Worm (Caenorhabditis elegans) whole organism, L2 larva: ENCODE measurements around the gene F58A4.2.

Experiments used
- C34F6.9 ChIP-seq: fragments of 150-350 bp; optimal IDR thresholded peaks from 2 replicates; lab custom pipeline; 2014; ENCODE audit warnings: missing biosample characterization, missing genetic modification characterization
- F13H6.1 ChIP-seq: sonication (generic microtip); optimal IDR thresholded peaks from 2 replicates; lab custom pipeline; 2016; ENCODE audit warnings: missing genetic modification characterization, missing compliant biosample characterization
- ZK546.5 ChIP-seq: sonication (generic microtip); optimal IDR thresholded peaks from 2 replicates; lab custom pipeline; 2017; ENCODE audit warnings: missing biosample characterization, missing genetic modification characterization
- alr-1 ChIP-seq: fragments of 150-350 bp; optimal IDR thresholded peaks from 2 replicates; lab custom pipeline; 2014; ENCODE audit warnings: missing biosample characterization, missing genetic modification characterization
- aly-2 ChIP-seq: fragments of 150-350 bp; optimal IDR thresholded peaks from 2 replicates; lab custom pipeline; 2014; ENCODE audit warnings: missing biosample characterization, missing genetic modification characterization
- ceh-16 ChIP-seq: fragments of 150-350 bp; optimal IDR thresholded peaks from 2 replicates; lab custom pipeline; 2014; ENCODE audit warnings: missing biosample characterization, missing genetic modification characterization
- ceh-82 ChIP-seq: fragments of 150-350 bp; optimal IDR thresholded peaks from 2 replicates; lab custom pipeline; 2014; ENCODE audit warnings: missing biosample characterization, missing genetic modification characterization
- crh-2 ChIP-seq: sonication (generic microtip); optimal IDR thresholded peaks from 2 replicates; lab custom pipeline; 2017; ENCODE audit warnings: missing biosample characterization, missing genetic modification characterization
- dmd-4 ChIP-seq: sonication (generic microtip); optimal IDR thresholded peaks from 2 replicates; lab custom pipeline; 2017; ENCODE audit warnings: missing biosample characterization, missing genetic modification characterization
- elt-3 ChIP-seq: sonication (generic microtip); optimal IDR thresholded peaks from 2 replicates; lab custom pipeline; 2017; ENCODE audit warnings: missing biosample characterization, missing genetic modification characterization
- fos-1 ChIP-seq: fragments of 150-350 bp; optimal IDR thresholded peaks from 2 replicates; lab custom pipeline; 2014; ENCODE audit warnings: missing biosample characterization, missing genetic modification characterization
- gmeb-1 ChIP-seq: fragments of 150-350 bp; optimal IDR thresholded peaks from 2 replicates; lab custom pipeline; 2014; ENCODE audit warnings: missing biosample characterization, missing genetic modification characterization
- lin-11 ChIP-seq: fragments of 150-350 bp; sonication (generic microtip); optimal IDR thresholded peaks from 2 replicates; lab custom pipeline; 2014; ENCODE audit warnings: missing biosample characterization, missing genetic modification characterization, inconsistent platforms, mixed read lengths
- lin-39 ChIP-seq: fragments of 150-350 bp; optimal IDR thresholded peaks from 2 replicates; lab custom pipeline; 2014; ENCODE audit warnings: missing biosample characterization, missing genetic modification reagents, missing genetic modification characterization
- lsy-2 ChIP-seq, 2 experiments: fragments of 150-350 bp in 1 of 2; sonication (generic microtip) in 1 of 2; optimal IDR thresholded peaks; 2 replicates each; lab custom pipeline; 2014 to 2017; ENCODE audit warnings: missing biosample characterization in 2 of 2, missing genetic modification characterization in 2 of 2
- mab-5 ChIP-seq: fragments of 150-350 bp; optimal IDR thresholded peaks from 2 replicates; lab custom pipeline; 2014; ENCODE audit warnings: missing biosample characterization, missing genetic modification characterization
- mbf-1 ChIP-seq: sonication (generic microtip); optimal IDR thresholded peaks from 2 replicates; lab custom pipeline; 2017; ENCODE audit warnings: missing biosample characterization, missing genetic modification characterization
- mdl-1 ChIP-seq, 2 experiments: fragments of 150-350 bp in 1 of 2; sonication (generic microtip) in 1 of 2; optimal IDR thresholded peaks; 2 replicates each; lab custom pipeline; 2017; ENCODE audit warnings: missing biosample characterization in 2 of 2, missing genetic modification characterization in 2 of 2
- nhr-23 ChIP-seq: fragments of 150-350 bp; optimal IDR thresholded peaks from 2 replicates; lab custom pipeline; 2014; ENCODE audit warnings: missing biosample characterization, missing genetic modification reagents, missing genetic modification characterization
- nhr-237 ChIP-seq: fragments of 150-350 bp; optimal IDR thresholded peaks from 2 replicates; lab custom pipeline; 2014; ENCODE audit warnings: missing biosample characterization, missing genetic modification characterization
- nhr-25 ChIP-seq: fragments of 150-350 bp; sonication (generic microtip); optimal IDR thresholded peaks from 3 replicates; lab custom pipeline; 2014; ENCODE audit warnings: missing biosample characterization, missing genetic modification characterization
- nhr-6 ChIP-seq: fragments of 150-350 bp; optimal IDR thresholded peaks from 2 replicates; lab custom pipeline; 2014; ENCODE audit warnings: missing biosample characterization, missing genetic modification characterization
- nhr-77 ChIP-seq: fragments of 150-350 bp; optimal IDR thresholded peaks from 2 replicates; lab custom pipeline; 2014; ENCODE audit warnings: missing biosample characterization, missing genetic modification characterization
- sem-4 ChIP-seq: fragments of 150-350 bp; optimal IDR thresholded peaks from 2 replicates; lab custom pipeline; 2014; ENCODE audit warnings: missing biosample characterization, missing genetic modification reagents, missing genetic modification characterization
- skn-1 ChIP-seq: sonication (generic microtip); optimal IDR thresholded peaks from 2 replicates; lab custom pipeline; 2017; ENCODE audit warnings: missing biosample characterization, missing genetic modification characterization
- sma-9 ChIP-seq, 2 experiments: fragments of 150-350 bp in 1 of 2; sonication (generic microtip) in 1 of 2; optimal IDR thresholded peaks; 2 replicates each; lab custom pipeline; 2014 to 2016; ENCODE audit warnings: missing genetic modification characterization in 2 of 2, mild to moderate bottlenecking in 1 of 2, missing biosample characterization in 1 of 2, missing compliant biosample characterization in 1 of 2, missing genetic modification reagents in 1 of 2, moderate library complexity in 1 of 2
- unc-39 ChIP-seq: fragments of 150-350 bp; optimal IDR thresholded peaks from 2 replicates; lab custom pipeline; 2014; ENCODE audit warnings: missing biosample characterization, missing genetic modification characterization
- unc-62 ChIP-seq: fragments of 150-350 bp; optimal IDR thresholded peaks from 2 replicates; lab custom pipeline; 2014; ENCODE audit warnings: missing biosample characterization, missing genetic modification reagents, missing genetic modification characterization
- zag-1 ChIP-seq: fragments of 150-350 bp; optimal IDR thresholded peaks from 2 replicates; lab custom pipeline; 2014; ENCODE audit warnings: missing biosample characterization, missing genetic modification characterization
- ztf-11 ChIP-seq: sonication (generic microtip); optimal IDR thresholded peaks from 2 replicates; lab custom pipeline; 2017; ENCODE audit warnings: missing biosample characterization, missing genetic modification characterization
- ztf-4 ChIP-seq: fragments of 150-350 bp; optimal IDR thresholded peaks from 2 replicates; lab custom pipeline; 2014; ENCODE audit warnings: missing biosample characterization, missing genetic modification characterization

Gene F58A4.2

ce11 chrIII:9614211-9614610 lies 13.7 kb upstream of the F58A4.2 start, which contains the start of the genes pri-1 and F58A4.6:
Gene pri-1 (minus strand): TSS chrIII:9614281.
Gene F58A4.6 (plus strand): TSS chrIII:9614482.
- no peak for TF ChIP-seq nhr-77 (tag; lab: Kevin White, UChicago)
- peak; percentile 84 for TF ChIP-seq gmeb-1 (tag; lab: Kevin White, UChicago)
- TF ChIP-seq C34F6.9 (tag; lab: Kevin White, UChicago): peak; percentile 68

ce11 chrIII:9612097-9612496 lies 11.6 kb upstream of the F58A4.2 start, which contains the start of gene bbs-4:
Gene bbs-4 (minus strand): TSS chrIII:9612197.
- no peak for TF ChIP-seq ceh-16 (tag; lab: Kevin White, UChicago)
- no peak for TF ChIP-seq sem-4
- TF ChIP-seq nhr-25 (tag; lab: Kevin White, UChicago): no peak
- TF ChIP-seq ztf-4 (tag; lab: Kevin White, UChicago): no peak
- TF ChIP-seq nhr-77 (tag; lab: Kevin White, UChicago): no peak
- no peak for TF ChIP-seq unc-39 (tag; lab: Kevin White, UChicago)
- TF ChIP-seq lsy-2 (tag; optimal IDR thresholded peaks at IDR 0.05; lab: Kevin White, UChicago): no peak
- no peak for TF ChIP-seq nhr-237 (tag; lab: Kevin White, UChicago)
- TF ChIP-seq, all 48 proteins: peak for 0

ce11 chrIII:9608650-9609049 lies 8.1 kb upstream of the F58A4.2 start, which contains the start of gene clec-161:
Gene clec-161 (minus strand): TSS chrIII:9608750.
- TF ChIP-seq nhr-6 (tag; lab: Kevin White, UChicago) (no peak), gmeb-1 (tag; lab: Kevin White, UChicago) (no peak), zag-1 (no peak), mab-5 (tag; lab: Kevin White, UChicago) (no peak), ceh-82 (no peak), mbf-1 (tag; lab: Kevin White, UChicago) (no peak), nhr-25 (tag; lab: Kevin White, UChicago) (no peak), elt-3 (no peak), ztf-11 (no peak), unc-39 (tag; lab: Kevin White, UChicago) (no peak)

- no peak for TF ChIP-seq zag-1
- TF ChIP-seq nhr-6 (tag; lab: Kevin White, UChicago): no peak
- TF ChIP-seq alr-1 (tag; lab: Kevin White, UChicago): no peak
- TF ChIP-seq skn-1 (tag; lab: Kevin White, UChicago): no peak
- TF ChIP-seq fos-1 (tag; lab: Kevin White, UChicago): no peak
- no peak for TF ChIP-seq nhr-23
- no peak for TF ChIP-seq ceh-82
- TF ChIP-seq mab-5 (tag; lab: Kevin White, UChicago): no peak
- TF ChIP-seq ZK546.5: no peak
- TF ChIP-seq unc-62 (GFP tag; lab: Kevin White, UChicago): no peak
- TF ChIP-seq lin-11 (tag; lab: Kevin White, UChicago): no peak
- TF ChIP-seq dmd-4 (tag; lab: Kevin White, UChicago): no peak
- no peak for TF ChIP-seq sem-4
Observed at ce11 chrIII:9598168-9598567, 2.4 kb downstream of the F58A4.2 start, which contains the start of gene F58A4.1. Gene F58A4.1 (plus strand): TSS chrIII:9598468.

- no peak for TF ChIP-seq crh-2 (tag; lab: Kevin White, UChicago)
- TF ChIP-seq lin-11 (tag; lab: Kevin White, UChicago): no peak
- no peak for TF ChIP-seq mdl-1 (tag; optimal IDR thresholded peaks at IDR 0.05; lab: Kevin White, UChicago)
- no peak for TF ChIP-seq ceh-82
- no peak for TF ChIP-seq aly-2
- no peak for TF ChIP-seq lin-39 (tag; lab: Kevin White, UChicago)
Observed at ce11 chrIII:9597044-9597443, 3.5 kb downstream of the F58A4.2 start, which contains the start of gene C48B4.12. Gene C48B4.12 (plus strand): TSS chrIII:9597344.

- TF ChIP-seq zag-1 (no peak), mdl-1 (tag; optimal IDR thresholded peaks at IDR 0.05; lab: Kevin White, UChicago) (no peak)
Observed at ce11 chrIII:9595563-9595962, 5.0 kb downstream of the F58A4.2 start, which contains the start of gene rom-2. Gene rom-2 (minus strand): TSS chrIII:9595663.

- TF ChIP-seq sma-9 (GFP tag; optimal IDR thresholded peaks at IDR 0.05; lab: Kevin White, UChicago) (peak; percentile 31), sma-9 (tag; optimal IDR thresholded peaks at IDR 0.05; lab: Kevin White, UChicago) (no peak), F13H6.1 (tag; lab: Kevin White, UChicago) (no peak), fos-1 (tag; lab: Kevin White, UChicago) (peak; percentile 83)
Observed at ce11 chrIII:9592118-9592517, 8.4 kb downstream of the F58A4.2 start, which contains the start of gene acox-1.5. Gene acox-1.5 (minus strand): TSS chrIII:9592192.
